Worm (Caenorhabditis elegans) whole organism, young adult: ENCODE results near the gene add-2.

ENCODE experiments used
- B0019.2 ChIP-seq: fragments of 200-800 bp; sonication (Bioruptor generic); conservative IDR thresholded peaks from 2 replicates; pipeline ENCODE4 v1.3.6; 2022; ENCODE audit warnings: missing genetic modification reagents, missing genetic modification characterization, missing compliant biosample characterization
- B0261.1 ChIP-seq: sonication (generic microtip); optimal IDR thresholded peaks from 2 replicates; lab custom pipeline; 2016; ENCODE audit warnings: mild to moderate bottlenecking, missing genetic modification characterization, moderate library complexity, missing compliant biosample characterization
- B0336.3 ChIP-seq: fragments of 200-800 bp; sonication (Bioruptor generic); IDR thresholded peaks from 2 replicates; pipeline ENCODE4 v1.3.6; 2022; ENCODE audit warnings: missing genetic modification characterization, missing compliant biosample characterization
- C06A6.2 ChIP-seq: fragments of 200-800 bp; sonication (Bioruptor generic); conservative IDR thresholded peaks from 2 replicates; pipeline ENCODE4 v1.3.6; 2022; ENCODE audit warnings: missing genetic modification characterization, missing compliant biosample characterization
- F10E7.11 ChIP-seq: sonication (generic microtip); optimal IDR thresholded peaks from 2 replicates; lab custom pipeline; 2017; ENCODE audit warnings: mild to moderate bottlenecking, missing genetic modification characterization, moderate library complexity, missing compliant biosample characterization
- F23B12.7 ChIP-seq: sonication (generic microtip); optimal IDR thresholded peaks from 2 replicates; lab custom pipeline; 2017; ENCODE audit warnings: missing genetic modification characterization, mild to moderate bottlenecking, missing compliant biosample characterization, antibody characterized with exemption, moderate library complexity; ENCODE audit not compliant: insufficient read depth
- F33H1.4 ChIP-seq: fragments of 200-800 bp; sonication (Bioruptor generic); IDR thresholded peaks from 2 replicates; pipeline ENCODE4 v1.3.6; 2022; ENCODE audit warnings: missing genetic modification reagents, missing genetic modification characterization, missing compliant biosample characterization
- F39B2.1 ChIP-seq: fragments of 200-800 bp; sonication (Bioruptor generic); IDR thresholded peaks from 2 replicates; pipeline ENCODE4 v1.3.6; 2022; ENCODE audit warnings: missing genetic modification reagents, missing genetic modification characterization, missing compliant biosample characterization
- F49E8.2 ChIP-seq: sonication (generic microtip); optimal IDR thresholded peaks from 3 replicates; lab custom pipeline; 2017; ENCODE audit warnings: missing genetic modification characterization, mild to moderate bottlenecking, missing compliant biosample characterization, antibody characterized with exemption, moderate library complexity; ENCODE audit not compliant: insufficient read depth
- F52B5.7 ChIP-seq: sonication (generic microtip); optimal IDR thresholded peaks from 2 replicates; lab custom pipeline; 2016; ENCODE audit warnings: mild to moderate bottlenecking, missing genetic modification characterization, missing compliant biosample characterization
- T07F8.4 ChIP-seq: sonication (generic microtip); optimal IDR thresholded peaks from 2 replicates; lab custom pipeline; 2016; ENCODE audit warnings: mild to moderate bottlenecking, missing genetic modification characterization, moderate library complexity, missing compliant biosample characterization
- T26A5.8 ChIP-seq: sonication (generic microtip); optimal IDR thresholded peaks from 2 replicates; lab custom pipeline; 2016; ENCODE audit warnings: missing genetic modification characterization, missing compliant biosample characterization
- Y53G8AR.9 ChIP-seq: fragments of 200-800 bp; sonication (Bioruptor generic); conservative IDR thresholded peaks from 2 replicates; pipeline ENCODE4 v1.3.6; 2022; ENCODE audit warnings: missing genetic modification reagents, missing genetic modification characterization, missing compliant biosample characterization
- Y56A3A.18 ChIP-seq: fragments of 200-800 bp; sonication (Bioruptor generic); IDR thresholded peaks from 2 replicates; pipeline ENCODE4 v1.3.6; 2022; ENCODE audit warnings: missing genetic modification reagents, missing genetic modification characterization, missing compliant biosample characterization
- Y67H2A.10 ChIP-seq: fragments of 200-800 bp; sonication (Bioruptor generic); conservative IDR thresholded peaks from 2 replicates; pipeline ENCODE4 v1.3.6; 2022; ENCODE audit warnings: missing genetic modification reagents, missing genetic modification characterization, missing compliant biosample characterization
- Y95B8A.8 ChIP-seq: fragments of 200-800 bp; sonication (Bioruptor generic); IDR thresholded peaks from 2 replicates; pipeline ENCODE4 v1.3.6; 2022; ENCODE audit warnings: missing genetic modification reagents, missing genetic modification characterization, missing compliant biosample characterization
- akir-1 ChIP-seq: fragments of 200-800 bp; sonication (Bioruptor generic); optimal IDR thresholded peaks from 2 replicates; lab custom pipeline; 2018; ENCODE audit warnings: mild to moderate bottlenecking, missing genetic modification characterization, moderate library complexity, missing compliant biosample characterization
- attf-6 ChIP-seq: fragments of 200-800 bp; sonication (Bioruptor generic); IDR thresholded peaks from 2 replicates; pipeline ENCODE4 v1.3.6; 2022; ENCODE audit warnings: missing genetic modification reagents, missing genetic modification characterization, missing compliant biosample characterization
- ccch-3 ChIP-seq: fragments of 200-800 bp; sonication (Bioruptor generic); optimal IDR thresholded peaks from 2 replicates; lab custom pipeline; 2018; ENCODE audit warnings: mild to moderate bottlenecking, missing genetic modification characterization, missing compliant biosample characterization
- cebp-1 ChIP-seq, 2 experiments: fragments of 200-800 bp in 1 of 2; sonication (Bioruptor generic) in 1 of 2; sonication (generic microtip) in 1 of 2; IDR thresholded peaks in 1 of 2; optimal IDR thresholded peaks in 1 of 2; 2 replicates each; pipeline versions ENCODE4 v1.3.6 to Lab custom; 2017 to 2022; ENCODE audit warnings: missing compliant biosample characterization in 2 of 2, missing genetic modification characterization in 2 of 2, mild to moderate bottlenecking in 1 of 2, missing genetic modification reagents in 1 of 2, moderate library complexity in 1 of 2
- ceh-58 ChIP-seq: fragments of 200-800 bp; sonication (Bioruptor generic); IDR thresholded peaks from 2 replicates; pipeline ENCODE4 v1.3.6; 2022; ENCODE audit warnings: missing genetic modification characterization, missing compliant biosample characterization
- ceh-79 ChIP-seq: sonication (generic microtip); optimal IDR thresholded peaks from 2 replicates; lab custom pipeline; 2017; ENCODE audit warnings: mild to moderate bottlenecking, missing genetic modification characterization, missing compliant biosample characterization
- dox-1 ChIP-seq: fragments of 200-800 bp; sonication (Bioruptor generic); IDR thresholded peaks from 2 replicates; pipeline ENCODE4 v1.3.6; 2022; ENCODE audit warnings: missing genetic modification reagents, missing genetic modification characterization, missing compliant biosample characterization
- dpl-1 ChIP-seq: fragments of 150-350 bp; optimal IDR thresholded peaks from 2 replicates; lab custom pipeline; 2014; ENCODE audit warnings: missing biosample characterization, missing genetic modification reagents, missing genetic modification characterization
- efl-1 ChIP-seq: fragments of 150-350 bp; optimal IDR thresholded peaks from 2 replicates; lab custom pipeline; 2014; ENCODE audit warnings: missing biosample characterization, missing genetic modification reagents, missing genetic modification characterization
- egl-18 ChIP-seq: fragments of 200-800 bp; sonication (Bioruptor generic); IDR thresholded peaks from 2 replicates; pipeline ENCODE4 v1.3.6; 2022; ENCODE audit warnings: missing genetic modification reagents, missing genetic modification characterization, missing compliant biosample characterization
- egl-44 ChIP-seq: fragments of 200-800 bp; sonication (Bioruptor generic); IDR thresholded peaks from 2 replicates; pipeline ENCODE4 v1.3.6; 2022; ENCODE audit warnings: missing genetic modification reagents, missing genetic modification characterization, missing compliant biosample characterization
- ekl-4 ChIP-seq: fragments of 200-800 bp; sonication (Bioruptor generic); IDR thresholded peaks from 2 replicates; pipeline ENCODE4 v1.3.6; 2022; ENCODE audit warnings: missing genetic modification reagents, missing genetic modification characterization, missing compliant biosample characterization
- ets-4 ChIP-seq: fragments of 200-800 bp; sonication (Bioruptor generic); optimal IDR thresholded peaks from 2 replicates; lab custom pipeline; 2018; ENCODE audit warnings: mild to moderate bottlenecking, missing genetic modification characterization, missing compliant biosample characterization
- fkh-3 ChIP-seq: sonication (generic microtip); optimal IDR thresholded peaks from 2 replicates; lab custom pipeline; 2016; ENCODE audit warnings: mild to moderate bottlenecking, missing genetic modification characterization, missing compliant biosample characterization
- gei-17 ChIP-seq: fragments of 200-800 bp; sonication (Bioruptor generic); optimal IDR thresholded peaks from 2 replicates; lab custom pipeline; 2018; ENCODE audit warnings: mild to moderate bottlenecking, missing genetic modification characterization, missing compliant biosample characterization
- hsf-1 ChIP-seq: fragments of 200-800 bp; sonication (Bioruptor generic); IDR thresholded peaks from 2 replicates; pipeline ENCODE4 v1.3.6; 2022; ENCODE audit warnings: missing genetic modification reagents, missing genetic modification characterization, missing compliant biosample characterization
- let-526 ChIP-seq: fragments of 200-800 bp; sonication (Bioruptor generic); IDR thresholded peaks from 2 replicates; pipeline ENCODE4 v1.3.6; 2022; ENCODE audit warnings: missing genetic modification reagents, missing genetic modification characterization, missing compliant biosample characterization
- lin-26 ChIP-seq: fragments of 200-800 bp; sonication (Bioruptor generic); IDR thresholded peaks from 2 replicates; pipeline ENCODE4 v1.3.6; 2022; ENCODE audit warnings: missing genetic modification reagents, missing genetic modification characterization, missing compliant biosample characterization
- lin-40 ChIP-seq: sonication (generic microtip); optimal IDR thresholded peaks from 2 replicates; lab custom pipeline; 2016; ENCODE audit warnings: missing genetic modification characterization, mild to moderate bottlenecking, missing compliant biosample characterization, missing genotype, missing genetic modification reagents
- lir-1 ChIP-seq: fragments of 200-800 bp; sonication (Bioruptor generic); conservative IDR thresholded peaks from 2 replicates; pipeline ENCODE4 v1.3.6; 2022; ENCODE audit warnings: missing genetic modification reagents, missing genetic modification characterization, missing compliant biosample characterization
- lsl-1 ChIP-seq: fragments of 200-800 bp; sonication (Bioruptor generic); optimal IDR thresholded peaks from 2 replicates; lab custom pipeline; 2018; ENCODE audit warnings: mild to moderate bottlenecking, missing genetic modification characterization, moderate library complexity, missing compliant biosample characterization
- madf-6 ChIP-seq: fragments of 200-800 bp; sonication (Bioruptor generic); IDR thresholded peaks from 2 replicates; pipeline ENCODE4 v1.3.6; 2022; ENCODE audit warnings: missing genetic modification reagents, missing genetic modification characterization, missing compliant biosample characterization
- nhr-27 ChIP-seq: fragments of 200-800 bp; sonication (Bioruptor generic); optimal IDR thresholded peaks from 2 replicates; lab custom pipeline; 2018; ENCODE audit warnings: mild to moderate bottlenecking, missing genetic modification characterization, moderate library complexity, missing compliant biosample characterization
- nhr-80 ChIP-seq: sonication (generic microtip); optimal IDR thresholded peaks from 2 replicates; lab custom pipeline; 2016; ENCODE audit warnings: missing genetic modification characterization, missing compliant biosample characterization
- pha-4 ChIP-seq: fragments of 150-350 bp; sonication (generic microtip); optimal IDR thresholded peaks from 2 replicates; lab custom pipeline; 2014; ENCODE audit warnings: missing biosample characterization, missing genetic modification reagents, missing genetic modification characterization
- repo-1 ChIP-seq: sonication (generic microtip); optimal IDR thresholded peaks from 2 replicates; lab custom pipeline; 2017; ENCODE audit warnings: mild to moderate bottlenecking, missing genetic modification characterization, missing compliant biosample characterization
- sea-2 ChIP-seq: fragments of 200-800 bp; sonication (Bioruptor generic); IDR thresholded peaks from 2 replicates; pipeline ENCODE4 v1.3.6; 2022; ENCODE audit warnings: missing genetic modification characterization, missing compliant biosample characterization
- tbp1 ChIP-seq: fragments of 200-800 bp; sonication (Bioruptor generic); optimal IDR thresholded peaks from 2 replicates; lab custom pipeline; 2018; ENCODE audit warnings: mild to moderate bottlenecking, missing genetic modification characterization, missing compliant biosample characterization
- zim-3 ChIP-seq: sonication (generic microtip); optimal IDR thresholded peaks from 2 replicates; lab custom pipeline; 2017; ENCODE audit warnings: mild to moderate bottlenecking, missing genetic modification characterization, moderate library complexity, missing compliant biosample characterization
- ztf-25 ChIP-seq: fragments of 200-800 bp; sonication (Bioruptor generic); IDR thresholded peaks from 2 replicates; pipeline ENCODE4 v1.3.6; 2022; ENCODE audit warnings: missing genetic modification reagents, missing genetic modification characterization, missing compliant biosample characterization
- ztf-3 ChIP-seq: fragments of 200-800 bp; sonication (Bioruptor generic); optimal IDR thresholded peaks from 2 replicates; lab custom pipeline; 2018; ENCODE audit warnings: mild to moderate bottlenecking, missing genetic modification characterization, missing compliant biosample characterization

add-2 gene

DNA sequence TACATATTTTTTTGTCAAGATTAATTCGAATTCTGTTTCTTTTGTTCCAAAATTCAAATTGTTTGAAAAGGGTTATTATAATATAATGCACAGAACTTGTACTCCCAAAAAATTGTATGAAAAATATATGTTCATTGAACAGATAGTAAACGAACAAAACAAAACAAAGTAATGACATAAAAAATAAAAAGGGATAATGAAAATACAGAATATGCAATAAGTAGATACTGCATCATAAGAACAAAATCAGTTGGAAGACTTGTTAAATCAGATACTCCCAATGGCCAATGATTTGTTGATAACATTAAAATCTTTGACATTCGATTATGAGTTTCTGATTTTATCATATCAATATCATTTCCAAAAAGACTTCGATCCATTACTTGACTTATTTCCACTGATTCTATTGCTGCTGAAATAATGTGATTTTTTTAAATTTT lies 8.7 kb downstream of the add-2 start (continued):
- TF ChIP-seq fkh-3 (tag; lab: Kevin White, UChicago) (no peak), F33H1.4 (GFP tag; lab: Robert Waterston, UW) (no peak), madf-6 (GFP tag; lab: Robert Waterston, UW) (peak; percentile 40; the same call in 1 of the 2 replicates), Y67H2A.10 (no peak), nhr-27 (no peak), ets-4 (GFP tag; lab: Kevin White, UChicago) (no peak), sea-2 (GFP tag; lab: Robert Waterston, UW) (no peak), dox-1 (GFP tag; lab: Robert Waterston, UW) (no peak), T26A5.8 (tag; lab: Kevin White, UChicago) (no peak), F39B2.1 (no peak), B0336.3 (GFP tag; lab: Robert Waterston, UW) (peak; percentile 83), C06A6.2 (GFP tag; lab: Robert Waterston, UW) (no peak), Y95B8A.8 (peak; percentile 47; the same call in 1 of the 2 replicates), nhr-80 (tag; lab: Kevin White, UChicago) (peak; percentile 46), lsl-1 (GFP tag; lab: Kevin White, UChicago) (no peak), Y56A3A.18 (GFP tag; lab: Robert Waterston, UW) (peak; percentile 88; the same call in 1 of the 2 replicates), F52B5.7 (no peak), hsf-1 (GFP tag; lab: Robert Waterston, UW) (0 out of 2 replicates have a peak, but pooled peaks have one; percentile 41), T07F8.4 (tag; lab: Kevin White, UChicago) (no peak), repo-1 (tag; lab: Kevin White, UChicago) (peak; percentile 78), egl-44 (GFP tag; lab: Robert Waterston, UW) (no peak), tbp1 (GFP tag; lab: Kevin White, UChicago) (peak; percentile 35), ztf-25 (GFP tag; lab: Robert Waterston, UW) (no peak), lin-26 (GFP tag; lab: Robert Waterston, UW) (no peak), ekl-4 (GFP tag; lab: Robert Waterston, UW) (peak; percentile 82), attf-6 (GFP tag; lab: Robert Waterston, UW) (0 out of 2 replicates have a peak, but pooled peaks have one; percentile 26), cebp-1 (GFP tag; IDR thresholded peaks at IDR 0.05; lab: Robert Waterston, UW) (no peak), cebp-1 (tag; optimal IDR thresholded peaks at IDR 0.05; lab: Kevin White, UChicago) (peak; percentile 29), akir-1 (GFP tag; lab: Kevin White, UChicago) (no peak), lin-40 (tag; lab: Kevin White, UChicago) (no peak), ccch-3 (GFP tag; lab: Kevin White, UChicago) (no peak), B0261.1 (tag; lab: Kevin White, UChicago) (no peak), gei-17 (GFP tag; lab: Kevin White, UChicago) (peak; percentile 28), egl-18 (GFP tag; lab: Robert Waterston, UW) (no peak), let-526 (no peak), dpl-1 (no peak), F49E8.2 (tag; lab: Kevin White, UChicago) (no peak), zim-3 (tag; lab: Kevin White, UChicago) (no peak), ceh-79 (tag; lab: Kevin White, UChicago) (no peak), Y53G8AR.9 (GFP tag; lab: Robert Waterston, UW) (peak; percentile 96), pha-4 (tag; lab: Kevin White, UChicago) (no peak), lir-1 (GFP tag; lab: Robert Waterston, UW) (no peak), B0019.2 (GFP tag; lab: Robert Waterston, UW) (no peak), F10E7.11 (tag; lab: Kevin White, UChicago) (no peak), ceh-58 (GFP tag; lab: Robert Waterston, UW) (no peak), efl-1 (GFP tag; lab: Kevin White, UChicago) (no peak), F23B12.7 (tag; lab: Kevin White, UChicago) (no peak), ztf-3 (GFP tag; lab: Kevin White, UChicago) (no peak)
